Worm (Caenorhabditis elegans) whole organism, L3 larva: Measurements from ENCODE around the gene ZK632.11.

ENCODE experiments used
- R02D3.7 ChIP-seq: fragments of 150-350 bp; optimal IDR thresholded peaks from 2 replicates; lab custom pipeline; 2014; ENCODE audit warnings: missing biosample characterization, missing genetic modification characterization
- aly-2 ChIP-seq: fragments of 150-350 bp; optimal IDR thresholded peaks from 2 replicates; lab custom pipeline; 2014; ENCODE audit warnings: missing biosample characterization, missing genetic modification characterization
- ama-1 ChIP-seq: fragments of 150-350 bp; optimal IDR thresholded peaks from 2 replicates; lab custom pipeline; 2018
- ceh-28 ChIP-seq: fragments of 150-350 bp; optimal IDR thresholded peaks from 2 replicates; lab custom pipeline; 2014; ENCODE audit warnings: missing biosample characterization, missing genetic modification reagents, missing genetic modification characterization
- ceh-82 ChIP-seq: fragments of 150-350 bp; optimal IDR thresholded peaks from 2 replicates; lab custom pipeline; 2014; ENCODE audit warnings: missing biosample characterization, missing genetic modification characterization
- ceh-9 ChIP-seq: sonication (generic microtip); optimal IDR thresholded peaks from 2 replicates; lab custom pipeline; 2018; ENCODE audit warnings: missing biosample characterization, missing genetic modification characterization
- daf-12 ChIP-seq: fragments of 150-350 bp; optimal IDR thresholded peaks from 2 replicates; lab custom pipeline; 2014; ENCODE audit warnings: missing biosample characterization, missing genetic modification reagents, missing genetic modification characterization
- elt-2 ChIP-seq: sonication (generic microtip); optimal IDR thresholded peaks from 2 replicates; lab custom pipeline; 2016; ENCODE audit warnings: missing genetic modification reagents, mild to moderate bottlenecking, missing genetic modification characterization, missing compliant biosample characterization
- elt-3 ChIP-seq, 3 experiments: fragments of 150-350 bp in 1 of 3; sonication (generic microtip) in 2 of 3; optimal IDR thresholded peaks; 2 replicates in 2 of 3; 4 replicates in 1 of 3; lab custom pipeline; 2014 to 2017; ENCODE audit warnings: missing biosample characterization in 3 of 3, missing genetic modification characterization in 3 of 3
- fkh-10 ChIP-seq: sonication (generic microtip); optimal IDR thresholded peaks from 2 replicates; lab custom pipeline; 2017; ENCODE audit warnings: missing biosample characterization, missing genetic modification reagents, missing genetic modification characterization
- fkh-2 ChIP-seq: fragments of 150-350 bp; optimal IDR thresholded peaks from 2 replicates; lab custom pipeline; 2014; ENCODE audit warnings: missing biosample characterization, missing genetic modification reagents, missing genetic modification characterization
- fos-1 ChIP-seq: fragments of 150-350 bp; optimal IDR thresholded peaks from 2 replicates; lab custom pipeline; 2014; ENCODE audit warnings: missing biosample characterization, missing genetic modification characterization
- hmg-11 ChIP-seq: sonication (generic microtip); optimal IDR thresholded peaks from 2 replicates; lab custom pipeline; 2016; ENCODE audit warnings: missing genetic modification characterization, missing compliant biosample characterization
- jun-1 ChIP-seq: fragments of 150-350 bp; optimal IDR thresholded peaks from 2 replicates; lab custom pipeline; 2014; ENCODE audit warnings: missing biosample characterization, missing genetic modification reagents, missing genetic modification characterization
- lin-15B ChIP-seq: fragments of 150-350 bp; optimal IDR thresholded peaks from 2 replicates; lab custom pipeline; 2014; ENCODE audit warnings: missing biosample characterization, missing genetic modification characterization
- lin-39 ChIP-seq: fragments of 150-350 bp; optimal IDR thresholded peaks from 2 replicates; lab custom pipeline; 2018; ENCODE audit warnings: missing biosample characterization, missing genetic modification reagents, missing genetic modification characterization
- lsy-12 ChIP-seq: sonication (generic microtip); optimal IDR thresholded peaks from 2 replicates; lab custom pipeline; 2016; ENCODE audit warnings: mild to moderate bottlenecking, missing genetic modification characterization, missing compliant biosample characterization
- mdl-1 ChIP-seq: fragments of 150-350 bp; optimal IDR thresholded peaks from 2 replicates; lab custom pipeline; 2014; ENCODE audit warnings: missing biosample characterization, missing genetic modification characterization
- mml-1 ChIP-seq: fragments of 150-350 bp; sonication (generic microtip); optimal IDR thresholded peaks from 3 replicates; lab custom pipeline; 2014; ENCODE audit warnings: missing biosample characterization, missing genetic modification characterization
- nfya-1 ChIP-seq: sonication (generic microtip); optimal IDR thresholded peaks from 2 replicates; lab custom pipeline; 2017; ENCODE audit warnings: missing genetic modification characterization, mild to moderate bottlenecking, missing compliant biosample characterization, antibody characterized with exemption, moderate library complexity; ENCODE audit not compliant: insufficient read depth
- nhr-11 ChIP-seq: fragments of 150-350 bp; optimal IDR thresholded peaks from 2 replicates; lab custom pipeline; 2014; ENCODE audit warnings: missing biosample characterization, missing genetic modification characterization
- nhr-23 ChIP-seq: fragments of 150-350 bp; optimal IDR thresholded peaks from 2 replicates; lab custom pipeline; 2014; ENCODE audit warnings: missing biosample characterization, missing genetic modification reagents, missing genetic modification characterization
- nhr-25 ChIP-seq: sonication (generic microtip); optimal IDR thresholded peaks from 2 replicates; lab custom pipeline; 2017; ENCODE audit warnings: missing biosample characterization, missing genetic modification characterization
- nhr-43 ChIP-seq: sonication (generic microtip); optimal IDR thresholded peaks from 2 replicates; lab custom pipeline; 2016; ENCODE audit warnings: mild to moderate bottlenecking, missing genetic modification characterization, missing compliant biosample characterization; ENCODE audit not compliant: poor library complexity, severe bottlenecking
- nhr-67 ChIP-seq: fragments of 150-350 bp; optimal IDR thresholded peaks from 2 replicates; lab custom pipeline; 2014; ENCODE audit warnings: missing biosample characterization, missing genetic modification characterization
- nhr-76 ChIP-seq: fragments of 150-350 bp; sonication (generic microtip); optimal IDR thresholded peaks from 5 replicates; lab custom pipeline; 2014; ENCODE audit warnings: missing biosample characterization, missing genetic modification characterization
- nhr-77 ChIP-seq: fragments of 150-350 bp; optimal IDR thresholded peaks from 2 replicates; lab custom pipeline; 2014; ENCODE audit warnings: missing biosample characterization, missing genetic modification characterization
- pqm-1 ChIP-seq: fragments of 150-350 bp; optimal IDR thresholded peaks from 2 replicates; lab custom pipeline; 2017; ENCODE audit warnings: missing biosample characterization, missing genetic modification characterization, inconsistent platforms
- skn-1 ChIP-seq: fragments of 150-350 bp; optimal IDR thresholded peaks from 2 replicates; lab custom pipeline; 2014; ENCODE audit warnings: missing biosample characterization, missing genetic modification characterization
- snpc-4 ChIP-seq: fragments of 150-350 bp; optimal IDR thresholded peaks from 2 replicates; lab custom pipeline; 2014; ENCODE audit warnings: missing biosample characterization, missing genetic modification characterization
- tbx-2 ChIP-seq: sonication (generic microtip); optimal IDR thresholded peaks from 2 replicates; lab custom pipeline; 2016; ENCODE audit warnings: mild to moderate bottlenecking, missing genetic modification characterization, missing compliant biosample characterization
- unc-39 ChIP-seq: sonication (generic microtip); optimal IDR thresholded peaks from 4 replicates; lab custom pipeline; 2017; ENCODE audit warnings: missing biosample characterization, missing genetic modification characterization
- zag-1 ChIP-seq: fragments of 150-350 bp; optimal IDR thresholded peaks from 2 replicates; lab custom pipeline; 2014; ENCODE audit warnings: missing biosample characterization, missing genetic modification characterization
- ztf-11 ChIP-seq: fragments of 150-350 bp; optimal IDR thresholded peaks from 2 replicates; lab custom pipeline; 2014; ENCODE audit warnings: missing biosample characterization, missing genetic modification characterization

ZK632.11 gene

ce11 chrIII:9780665-9781304 is 46.9 kb upstream of the ZK632.11 start, which contains the start of gene vha-1 (continued):
- TF ChIP-seq lsy-12 = peak; percentile 80
- peak; percentile 84 for TF ChIP-seq elt-2 (tag; lab: Kevin White, UChicago)
- peak; percentile 59 for TF ChIP-seq R02D3.7 (tag; lab: Kevin White, UChicago)
- TF ChIP-seq fkh-2 (tag; lab: Kevin White, UChicago) = no peak
- TF ChIP-seq fos-1 (tag; lab: Kevin White, UChicago) = peak; percentile 80
- TF ChIP-seq nhr-77 = peak; percentile 40
- TF ChIP-seq ceh-9 (tag; lab: Kevin White, UChicago) = no peak
- no peak for TF ChIP-seq ceh-82
- TF ChIP-seq nhr-25 (tag; lab: Kevin White, UChicago) = peak; percentile 65
- no peak for TF ChIP-seq zag-1 (tag; lab: Kevin White, UChicago)
- TF ChIP-seq lin-39 = peak; percentile 80
- TF ChIP-seq skn-1 (tag; lab: Kevin White, UChicago) = peak; percentile 75
- peak; percentile 70 for TF ChIP-seq snpc-4 (tag; lab: Kevin White, UChicago)
- peak; percentile 94 for TF ChIP-seq pqm-1 (tag; lab: Kevin White, UChicago)
- peak; percentile 90 for TF ChIP-seq nfya-1 (tag; lab: Kevin White, UChicago)
- no peak for TF ChIP-seq aly-2
- no peak for TF ChIP-seq nhr-76 (tag; lab: Kevin White, UChicago)
- TF ChIP-seq elt-3 (tag; optimal IDR thresholded peaks at IDR 0.05; lab: Kevin White, UChicago) = peak in 2 of 3 experiments; percentile 23 to 46

ce11 chrIII:9782011-9782436 is 45.7 kb upstream of the ZK632.11 start, which contains the start of gene vha-2:
vha-2 (plus strand) TSS chrIII:9782164.
- peak; percentile 75 for TF ChIP-seq ama-1 (lab: Kevin White, UChicago)
- TF ChIP-seq nhr-76 (tag; lab: Kevin White, UChicago) = no peak
- TF ChIP-seq nhr-43 (tag; lab: Kevin White, UChicago) = peak; percentile 37
- TF ChIP-seq aly-2 = no peak
- TF ChIP-seq elt-2 (tag; lab: Kevin White, UChicago) = peak; percentile 15
- TF ChIP-seq unc-39 = no peak

DNA sequence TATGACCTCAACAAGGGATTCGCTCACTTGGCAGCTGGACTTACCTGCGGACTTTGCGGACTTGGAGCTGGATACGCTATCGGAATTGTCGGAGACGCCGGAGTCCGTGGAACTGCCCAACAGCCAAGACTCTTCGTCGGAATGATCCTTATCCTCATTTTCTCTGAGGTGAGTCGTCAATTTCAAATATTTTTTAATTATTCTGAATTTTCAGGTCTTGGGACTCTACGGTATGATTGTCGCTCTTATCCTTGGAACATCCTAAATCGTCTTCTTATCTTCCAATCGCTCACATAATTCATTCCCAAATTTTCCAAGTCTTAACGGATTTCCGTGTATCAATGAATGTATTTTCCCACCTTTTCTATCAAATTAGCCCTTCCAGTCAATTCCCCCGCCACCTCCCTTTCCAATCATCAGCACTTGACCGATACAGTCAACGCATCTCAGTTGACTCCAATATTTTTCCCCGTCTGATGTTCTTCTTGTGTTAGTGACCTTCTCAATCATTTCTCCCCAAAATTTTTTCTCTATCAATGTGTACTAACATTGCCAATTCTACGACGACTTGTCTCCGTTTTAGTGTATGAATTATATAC is 45.1 kb upstream of the ZK632.11 start, which contains the start of gene R10E11.6:
Gene R10E11.6, plus strand, starts transcription at position 524 of the 599 bp plus-strand sequence.
- TF ChIP-seq fkh-10 (GFP tag; lab: Kevin White, UChicago) (no peak), skn-1 (tag; lab: Kevin White, UChicago) (no peak), ama-1 (lab: Kevin White, UChicago) (no peak), aly-2 (no peak), daf-12 (tag; lab: Kevin White, UChicago) (no peak), mml-1 (tag; lab: Kevin White, UChicago) (no peak), mdl-1 (no peak), nhr-77 (no peak), hmg-11 (no peak), nhr-11 (tag; lab: Kevin White, UChicago) (no peak), ceh-28 (tag; lab: Kevin White, UChicago) (no peak), snpc-4 (tag; lab: Kevin White, UChicago) (no peak), ceh-9 (tag; lab: Kevin White, UChicago) (no peak), unc-39 (no peak), nhr-23 (tag; lab: Kevin White, UChicago) (no peak), ceh-82 (no peak), nhr-67 (tag; lab: Kevin White, UChicago) (no peak), lin-39 (no peak)

- TF ChIP-seq lsy-12 (peak; percentile 63), tbx-2 (tag; lab: Kevin White, UChicago) (peak; percentile 28), elt-2 (tag; lab: Kevin White, UChicago) (peak; percentile 24), jun-1 (tag; lab: Kevin White, UChicago) (peak; percentile 23), ceh-82 (peak; percentile 8), nhr-77 (peak; percentile 27), aly-2 (peak; percentile 65), nhr-43 (tag; lab: Kevin White, UChicago) (peak; percentile 33), ztf-11 (tag; lab: Kevin White, UChicago) (no peak), lin-15B (tag; lab: Kevin White, UChicago) (no peak), nhr-11 (tag; lab: Kevin White, UChicago) (no peak), nhr-23 (tag; lab: Kevin White, UChicago) (peak; percentile 21), ceh-28 (tag; lab: Kevin White, UChicago) (peak; percentile 22)
These were observed 44.6 kb upstream of the ZK632.11 start for ce11 chrIII:9783133-9783590.
